Worm (Caenorhabditis elegans) whole organism, L3 larva: ENCODE results near the gene fbxa-43.

Experiments used
- ZK546.5 ChIP-seq: sonication (generic microtip); optimal IDR thresholded peaks from 2 replicates; lab custom pipeline; 2017; ENCODE audit warnings: missing biosample characterization, missing genetic modification characterization
- aly-2 ChIP-seq: fragments of 150-350 bp; optimal IDR thresholded peaks from 2 replicates; lab custom pipeline; 2014; ENCODE audit warnings: missing biosample characterization, missing genetic modification characterization
- ama-1 ChIP-seq: fragments of 150-350 bp; optimal IDR thresholded peaks from 2 replicates; lab custom pipeline; 2018
- ceh-16 ChIP-seq: sonication (generic microtip); optimal IDR thresholded peaks from 2 replicates; lab custom pipeline; 2017; ENCODE audit warnings: missing biosample characterization, missing genetic modification characterization
- ceh-28 ChIP-seq: fragments of 150-350 bp; optimal IDR thresholded peaks from 2 replicates; lab custom pipeline; 2014; ENCODE audit warnings: missing biosample characterization, missing genetic modification reagents, missing genetic modification characterization
- ceh-82 ChIP-seq: fragments of 150-350 bp; optimal IDR thresholded peaks from 2 replicates; lab custom pipeline; 2014; ENCODE audit warnings: missing biosample characterization, missing genetic modification characterization
- ceh-9 ChIP-seq: sonication (generic microtip); optimal IDR thresholded peaks from 2 replicates; lab custom pipeline; 2018; ENCODE audit warnings: missing biosample characterization, missing genetic modification characterization
- daf-12 ChIP-seq: fragments of 150-350 bp; optimal IDR thresholded peaks from 2 replicates; lab custom pipeline; 2014; ENCODE audit warnings: missing biosample characterization, missing genetic modification reagents, missing genetic modification characterization
- egl-27 ChIP-seq: sonication (generic microtip); optimal IDR thresholded peaks from 4 replicates; lab custom pipeline; 2017; ENCODE audit warnings: missing biosample characterization, missing genetic modification reagents, missing genetic modification characterization
- egl-5 ChIP-seq: fragments of 150-350 bp; optimal IDR thresholded peaks from 2 replicates; lab custom pipeline; 2017; ENCODE audit warnings: missing biosample characterization, missing genetic modification reagents, missing genetic modification characterization, inconsistent platforms
- elt-1 ChIP-seq: fragments of 150-350 bp; optimal IDR thresholded peaks from 2 replicates; lab custom pipeline; 2014; ENCODE audit warnings: missing biosample characterization, missing genetic modification characterization
- elt-2 ChIP-seq: sonication (generic microtip); optimal IDR thresholded peaks from 2 replicates; lab custom pipeline; 2016; ENCODE audit warnings: missing genetic modification reagents, mild to moderate bottlenecking, missing genetic modification characterization, missing compliant biosample characterization
- eor-1 ChIP-seq, 2 experiments: fragments of 150-350 bp; optimal IDR thresholded peaks; 2 replicates each; lab custom pipeline; 2014 to 2018; ENCODE audit warnings: missing biosample characterization in 2 of 2, missing genetic modification characterization in 2 of 2
- fkh-10 ChIP-seq: sonication (generic microtip); optimal IDR thresholded peaks from 2 replicates; lab custom pipeline; 2017; ENCODE audit warnings: missing biosample characterization, missing genetic modification reagents, missing genetic modification characterization
- fkh-2 ChIP-seq: fragments of 150-350 bp; optimal IDR thresholded peaks from 2 replicates; lab custom pipeline; 2014; ENCODE audit warnings: missing biosample characterization, missing genetic modification reagents, missing genetic modification characterization
- fos-1 ChIP-seq: fragments of 150-350 bp; optimal IDR thresholded peaks from 2 replicates; lab custom pipeline; 2014; ENCODE audit warnings: missing biosample characterization, missing genetic modification characterization
- hmg-11 ChIP-seq: sonication (generic microtip); optimal IDR thresholded peaks from 2 replicates; lab custom pipeline; 2016; ENCODE audit warnings: missing genetic modification characterization, missing compliant biosample characterization
- lin-39 ChIP-seq: fragments of 150-350 bp; optimal IDR thresholded peaks from 2 replicates; lab custom pipeline; 2018; ENCODE audit warnings: missing biosample characterization, missing genetic modification reagents, missing genetic modification characterization
- lsy-12 ChIP-seq: sonication (generic microtip); optimal IDR thresholded peaks from 2 replicates; lab custom pipeline; 2016; ENCODE audit warnings: mild to moderate bottlenecking, missing genetic modification characterization, missing compliant biosample characterization
- nfya-1 ChIP-seq: sonication (generic microtip); optimal IDR thresholded peaks from 2 replicates; lab custom pipeline; 2017; ENCODE audit warnings: missing genetic modification characterization, mild to moderate bottlenecking, missing compliant biosample characterization, antibody characterized with exemption, moderate library complexity; ENCODE audit not compliant: insufficient read depth
- nhr-11 ChIP-seq: fragments of 150-350 bp; optimal IDR thresholded peaks from 2 replicates; lab custom pipeline; 2014; ENCODE audit warnings: missing biosample characterization, missing genetic modification characterization
- nhr-12 ChIP-seq: fragments of 150-350 bp; optimal IDR thresholded peaks from 2 replicates; lab custom pipeline; 2014; ENCODE audit warnings: missing biosample characterization, missing genetic modification characterization
- nhr-23 ChIP-seq: fragments of 150-350 bp; optimal IDR thresholded peaks from 2 replicates; lab custom pipeline; 2014; ENCODE audit warnings: missing biosample characterization, missing genetic modification reagents, missing genetic modification characterization
- nhr-237 ChIP-seq: fragments of 150-350 bp; optimal IDR thresholded peaks from 2 replicates; lab custom pipeline; 2014; ENCODE audit warnings: missing biosample characterization, missing genetic modification characterization
- nhr-25 ChIP-seq: sonication (generic microtip); optimal IDR thresholded peaks from 2 replicates; lab custom pipeline; 2017; ENCODE audit warnings: missing biosample characterization, missing genetic modification characterization
- nhr-28 ChIP-seq: fragments of 150-350 bp; optimal IDR thresholded peaks from 2 replicates; lab custom pipeline; 2014; ENCODE audit warnings: missing biosample characterization, missing genetic modification characterization
- nhr-43 ChIP-seq: sonication (generic microtip); optimal IDR thresholded peaks from 2 replicates; lab custom pipeline; 2016; ENCODE audit warnings: mild to moderate bottlenecking, missing genetic modification characterization, missing compliant biosample characterization; ENCODE audit not compliant: poor library complexity, severe bottlenecking
- nhr-67 ChIP-seq: fragments of 150-350 bp; optimal IDR thresholded peaks from 2 replicates; lab custom pipeline; 2014; ENCODE audit warnings: missing biosample characterization, missing genetic modification characterization
- nhr-76 ChIP-seq: fragments of 150-350 bp; sonication (generic microtip); optimal IDR thresholded peaks from 5 replicates; lab custom pipeline; 2014; ENCODE audit warnings: missing biosample characterization, missing genetic modification characterization
- nhr-77 ChIP-seq: fragments of 150-350 bp; optimal IDR thresholded peaks from 2 replicates; lab custom pipeline; 2014; ENCODE audit warnings: missing biosample characterization, missing genetic modification characterization
- pha-4 ChIP-seq: fragments of 150-350 bp; optimal IDR thresholded peaks from 2 replicates; lab custom pipeline; 2014; ENCODE audit warnings: missing biosample characterization, missing genetic modification reagents, missing genetic modification characterization
- pqm-1 ChIP-seq: fragments of 150-350 bp; optimal IDR thresholded peaks from 2 replicates; lab custom pipeline; 2017; ENCODE audit warnings: missing biosample characterization, missing genetic modification characterization, inconsistent platforms
- skn-1 ChIP-seq: fragments of 150-350 bp; optimal IDR thresholded peaks from 2 replicates; lab custom pipeline; 2014; ENCODE audit warnings: missing biosample characterization, missing genetic modification characterization
- snpc-4 ChIP-seq: fragments of 150-350 bp; optimal IDR thresholded peaks from 2 replicates; lab custom pipeline; 2014; ENCODE audit warnings: missing biosample characterization, missing genetic modification characterization
- tbx-2 ChIP-seq: sonication (generic microtip); optimal IDR thresholded peaks from 2 replicates; lab custom pipeline; 2016; ENCODE audit warnings: mild to moderate bottlenecking, missing genetic modification characterization, missing compliant biosample characterization
- unc-39 ChIP-seq: sonication (generic microtip); optimal IDR thresholded peaks from 4 replicates; lab custom pipeline; 2017; ENCODE audit warnings: missing biosample characterization, missing genetic modification characterization
- unc-62 ChIP-seq: fragments of 150-350 bp; sonication (generic microtip); optimal IDR thresholded peaks from 4 replicates; lab custom pipeline; 2014; ENCODE audit warnings: missing biosample characterization, missing genetic modification reagents, missing genetic modification characterization
- ztf-4 ChIP-seq: fragments of 150-350 bp; optimal IDR thresholded peaks from 2 replicates; lab custom pipeline; 2014; ENCODE audit warnings: missing biosample characterization, missing genetic modification characterization

Gene fbxa-43

DNA sequence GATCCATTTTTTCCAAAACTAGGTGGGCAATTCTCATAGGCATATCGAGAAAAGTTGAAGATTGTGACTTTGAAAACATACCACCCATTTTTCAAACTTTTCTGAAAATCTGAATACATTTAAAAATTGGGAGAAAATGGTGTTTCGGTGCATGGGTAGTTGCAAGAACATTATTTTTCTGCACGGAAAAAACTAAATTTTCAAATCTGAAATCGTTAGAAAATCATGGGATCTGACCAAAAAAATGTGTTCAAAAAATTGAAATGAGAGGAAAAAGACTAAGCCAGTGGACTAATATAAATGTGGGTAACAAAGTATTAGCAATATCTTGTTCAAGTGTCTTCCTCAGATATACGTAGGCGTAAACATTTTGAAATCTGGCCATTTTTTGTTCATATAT is at the start of gene fbxa-43:
Gene fbxa-43 (minus strand): TSS at position 101 of the 400 bp plus-strand sequence.
- no peak for TF ChIP-seq ceh-82 (tag; lab: Kevin White, UChicago)
- TF ChIP-seq lin-39 (tag; lab: Kevin White, UChicago) = no peak
- TF ChIP-seq nhr-43 (tag; lab: Kevin White, UChicago) = no peak
- no peak for TF ChIP-seq skn-1
- no peak for TF ChIP-seq ceh-16
- TF ChIP-seq nhr-67 (tag; lab: Kevin White, UChicago) = no peak
- no peak for TF ChIP-seq tbx-2 (tag; lab: Kevin White, UChicago)
- no peak for TF ChIP-seq fkh-2 (tag; lab: Kevin White, UChicago)
- no peak for TF ChIP-seq fos-1 (tag; lab: Kevin White, UChicago)
- no peak for TF ChIP-seq nhr-11 (tag; lab: Kevin White, UChicago)
- no peak for TF ChIP-seq snpc-4 (tag; lab: Kevin White, UChicago)
- no peak for TF ChIP-seq nhr-237 (tag; lab: Kevin White, UChicago)

ce11 chrIII:2308026-2308425 is 49.3 kb upstream of the fbxa-43 start, which contains the start of the genes fbxa-1 and Y54F10BM.20:
Gene fbxa-1 (minus strand): TSS chrIII:2308126.
Gene Y54F10BM.20 (plus strand): TSS chrIII:2308256.
- TF ChIP-seq nhr-77 (tag; lab: Kevin White, UChicago) (no peak), aly-2 (tag; lab: Kevin White, UChicago) (no peak), skn-1 (no peak), unc-62 (no peak), nhr-23 (tag; lab: Kevin White, UChicago) (no peak), ceh-9 (tag; lab: Kevin White, UChicago) (no peak), nhr-76 (tag; lab: Kevin White, UChicago) (no peak), hmg-11 (tag; lab: Kevin White, UChicago) (no peak), daf-12 (tag; lab: Kevin White, UChicago) (no peak), lin-39 (tag; lab: Kevin White, UChicago) (no peak), nfya-1 (tag; lab: Kevin White, UChicago) (no peak), nhr-12 (tag; lab: Kevin White, UChicago) (no peak), lsy-12 (tag; lab: Kevin White, UChicago) (no peak), pqm-1 (no peak), nhr-43 (tag; lab: Kevin White, UChicago) (no peak), egl-5 (tag; lab: Kevin White, UChicago) (no peak), ceh-82 (tag; lab: Kevin White, UChicago) (no peak)

DNA sequence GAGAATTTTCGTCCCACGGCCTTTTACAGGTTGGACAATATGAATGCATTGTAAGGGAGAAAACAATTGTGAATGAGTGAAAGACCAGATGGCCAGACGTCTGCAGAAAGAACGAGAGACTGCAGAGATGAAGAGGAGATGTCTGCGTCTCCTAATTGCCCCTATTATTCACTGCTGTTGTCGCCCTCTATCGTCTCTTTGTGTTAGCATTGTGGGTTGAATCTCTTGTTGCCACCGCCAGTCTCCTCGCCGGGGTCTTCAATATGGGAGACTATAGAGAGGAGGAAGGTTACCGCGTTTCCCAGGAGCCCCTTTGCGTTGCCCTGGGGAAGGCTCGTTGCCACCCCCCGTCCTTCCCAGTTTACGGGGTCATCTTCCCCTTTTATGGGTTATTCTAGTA is 46.1 kb upstream of the fbxa-43 start, which contains the start of gene Y54F10BM.9:
Gene Y54F10BM.9 (minus strand): TSS at position 61 of the 400 bp plus-strand sequence.
- TF ChIP-seq ceh-28 (tag; lab: Kevin White, UChicago) = peak; percentile 19
- TF ChIP-seq nhr-25 (tag; lab: Kevin White, UChicago) = peak; percentile 3
- TF ChIP-seq hmg-11 (tag; lab: Kevin White, UChicago) = peak; percentile 63
- TF ChIP-seq nfya-1 (tag; lab: Kevin White, UChicago) = peak; percentile 56
- no peak for TF ChIP-seq skn-1
- no peak for TF ChIP-seq elt-2 (tag; lab: Kevin White, UChicago)
- TF ChIP-seq unc-39 (tag; lab: Kevin White, UChicago) = no peak
- no peak for TF ChIP-seq egl-5 (tag; lab: Kevin White, UChicago)
- no peak for TF ChIP-seq nhr-12 (tag; lab: Kevin White, UChicago)
- no peak for TF ChIP-seq lin-39 (tag; lab: Kevin White, UChicago)
- peak; percentile 61 for TF ChIP-seq pha-4 (tag; lab: Kevin White, UChicago)
- no peak for TF ChIP-seq ztf-4
- TF ChIP-seq egl-27 = no peak
- TF ChIP-seq elt-1 (tag; lab: Kevin White, UChicago) = no peak
- TF ChIP-seq pqm-1 = no peak
- TF ChIP-seq, all 47 proteins: peak for 5

- no peak for TF ChIP-seq eor-1 (tag; optimal IDR thresholded peaks at IDR 0.05; lab: Kevin White, UChicago)
- TF ChIP-seq unc-39 (tag; lab: Kevin White, UChicago) = no peak
- TF ChIP-seq skn-1 = no peak
- TF ChIP-seq ceh-9 (tag; lab: Kevin White, UChicago) = no peak
- no peak for TF ChIP-seq ztf-4
- TF ChIP-seq aly-2 (tag; lab: Kevin White, UChicago) = no peak
- TF ChIP-seq ama-1 (lab: Kevin White, UChicago) = no peak
- no peak for TF ChIP-seq unc-62
- no peak for TF ChIP-seq nhr-25 (tag; lab: Kevin White, UChicago)
- TF ChIP-seq fkh-10 = no peak
- TF ChIP-seq nhr-28 (tag; lab: Kevin White, UChicago) = no peak
- no peak for TF ChIP-seq lsy-12 (tag; lab: Kevin White, UChicago)
- TF ChIP-seq nhr-11 (tag; lab: Kevin White, UChicago) = no peak
- no peak for TF ChIP-seq nhr-67 (tag; lab: Kevin White, UChicago)
- TF ChIP-seq ZK546.5 = no peak
- no peak for TF ChIP-seq lin-39 (tag; lab: Kevin White, UChicago)
Measured at ce11 chrIII:2304149-2304548, 45.4 kb upstream of the fbxa-43 start.
